Fruit fly (Drosophila melanogaster) whole organism, larva: ENCODE results near the gene RabX5.

Source experiments
- noc ChIP-seq: fragments of 200-800 bp; sonication (Bioruptor generic); optimal IDR thresholded peaks from 3 replicates; lab custom pipeline; 2019; ENCODE audit warnings: missing biosample characterization, mild to moderate bottlenecking, missing genetic modification characterization, moderate library complexity

RabX5 gene

DNA sequence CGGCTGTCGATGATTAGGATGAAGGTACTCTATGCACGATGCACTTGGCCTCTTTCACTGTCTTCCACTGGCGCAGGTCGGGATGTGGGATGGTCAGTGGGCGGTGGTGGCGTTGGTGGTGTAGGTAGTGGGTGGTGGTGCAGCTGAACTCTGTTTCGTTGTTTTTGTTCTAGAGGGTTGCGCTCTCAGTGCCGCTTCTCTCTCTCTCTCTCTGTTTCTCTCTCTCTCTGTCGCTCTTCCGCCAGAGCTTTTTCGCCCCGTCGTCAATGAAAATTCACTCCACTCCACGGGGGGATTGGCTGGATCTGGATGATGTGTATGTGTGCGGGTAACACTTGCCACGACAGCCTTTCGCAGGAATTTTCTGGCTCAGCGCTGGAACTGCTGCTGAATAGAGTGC is 33.0 kb downstream of the RabX5 start:
- TF ChIP-seq noc (tag; lab: Kevin White, UChicago): no peak

DNA sequence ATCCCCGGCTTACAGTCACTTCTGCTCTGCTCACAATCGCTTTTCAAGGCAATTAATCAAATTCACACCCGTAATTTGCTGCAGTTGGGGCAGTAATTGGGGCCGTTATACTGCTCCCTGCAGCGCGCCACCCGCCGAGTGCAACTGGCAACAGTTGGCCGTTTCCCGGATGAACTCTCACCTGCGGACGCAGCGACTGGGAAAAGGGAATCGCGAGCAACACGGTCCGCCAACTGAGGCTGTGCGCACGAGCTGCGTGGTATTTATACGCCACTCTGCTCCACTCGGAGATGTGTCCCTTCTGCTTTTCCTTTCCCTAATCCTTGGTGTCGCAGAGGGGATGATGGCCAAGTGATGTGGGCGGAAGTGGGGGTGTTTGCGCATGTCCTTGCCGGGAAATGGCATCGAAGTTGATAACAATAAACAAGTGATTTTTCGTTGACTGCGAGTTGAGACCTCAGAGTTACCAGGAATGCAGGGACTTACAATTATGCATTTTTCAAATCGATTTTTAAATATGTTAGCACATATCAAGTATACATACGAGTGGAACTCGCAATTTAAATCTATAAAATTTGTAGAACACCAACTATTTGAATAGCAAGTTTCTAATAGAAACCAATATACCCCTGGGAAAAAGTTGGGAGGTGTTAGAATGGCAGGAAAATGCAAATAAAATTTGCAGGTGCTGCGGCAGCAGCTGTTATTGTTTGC is 40.7 kb downstream of the RabX5 start, which contains the start of gene GC:
Gene GC (minus strand): TSS at position 238 of the 714 bp plus-strand sequence.
- TF ChIP-seq noc (tag; lab: Kevin White, UChicago): no peak

dm6 chr3L:1628176-1628866 is 41.6 kb downstream of the RabX5 start, which contains the start of gene CG13928:
CG13928 (minus strand) TSS chr3L:1628377.
- no peak for TF ChIP-seq noc (tag; lab: Kevin White, UChicago)

DNA sequence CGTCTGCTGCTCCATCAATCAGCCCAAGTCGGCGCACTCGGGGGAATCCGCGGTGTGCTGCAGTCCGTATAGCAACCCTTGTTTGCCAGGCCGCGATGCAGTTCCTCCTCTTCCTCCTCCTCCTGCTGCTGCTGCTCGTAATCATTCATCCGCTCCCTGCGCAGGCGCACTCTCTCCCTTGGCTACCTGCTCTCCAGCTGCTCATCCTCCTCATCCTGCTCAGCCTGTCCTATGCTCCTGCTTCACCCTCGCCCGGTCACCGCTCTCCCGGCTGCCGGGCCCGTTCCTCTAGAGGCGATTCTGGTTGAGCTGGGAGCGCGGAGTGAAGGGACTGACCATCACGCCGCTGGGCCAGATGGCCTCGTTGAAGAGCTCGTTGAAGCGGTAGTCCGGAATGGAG is 43.0 kb downstream of the RabX5 start:
- TF ChIP-seq noc (tag; lab: Kevin White, UChicago): no peak
